Worm (Caenorhabditis elegans) whole organism, dauer: ENCODE data around the gene sec-6.
"Not testable (repeated sequence)": the region's sequence is repeated elsewhere in the genome, so short reads cannot be mapped to it uniquely, and the experiment has no call there.

Experiments
- unc-62 ChIP-seq: sonication (generic microtip); optimal IDR thresholded peaks from 2 replicates; lab custom pipeline; 2017; ENCODE audit warnings: missing biosample characterization, missing genetic modification reagents, missing genetic modification characterization

sec-6 gene

ce11 chrII:5334628-5335027, 24.7 kb upstream of the sec-6 start:
- TF ChIP-seq unc-62 (GFP tag; lab: Kevin White, UChicago): no peak

- no peak for TF ChIP-seq unc-62 (GFP tag; lab: Kevin White, UChicago)
Observed at ce11 chrII:5335370-5336034, 23.9 kb upstream of the sec-6 start.

- no peak for TF ChIP-seq unc-62 (GFP tag; lab: Kevin White, UChicago)
Observed at ce11 chrII:5336035-5336376, 23.3 kb upstream of the sec-6 start.

- TF ChIP-seq unc-62 (GFP tag; lab: Kevin White, UChicago): no peak
Observed at ce11 chrII:5336660-5337494, 22.5 kb upstream of the sec-6 start.

ce11 chrII:5337495-5337840, 21.9 kb upstream of the sec-6 start:
- TF ChIP-seq unc-62 (GFP tag; lab: Kevin White, UChicago): no peak

- TF ChIP-seq unc-62 (GFP tag; lab: Kevin White, UChicago): no peak
Observed at ce11 chrII:5338301-5338700, 21.1 kb upstream of the sec-6 start.

ce11 chrII:5339547-5339946, 19.8 kb upstream of the sec-6 start:
- no peak for TF ChIP-seq unc-62 (GFP tag; lab: Kevin White, UChicago)

- TF ChIP-seq unc-62 (GFP tag; lab: Kevin White, UChicago): no peak
Observed at ce11 chrII:5340672-5341568, 18.4 kb upstream of the sec-6 start.

- TF ChIP-seq unc-62 (GFP tag; lab: Kevin White, UChicago): no peak
Observed at ce11 chrII:5341573-5341972, 17.8 kb upstream of the sec-6 start.

- no peak for TF ChIP-seq unc-62 (GFP tag; lab: Kevin White, UChicago)
Observed at ce11 chrII:5342412-5342811, 16.9 kb upstream of the sec-6 start.

- no peak for TF ChIP-seq unc-62 (GFP tag; lab: Kevin White, UChicago)
Observed at ce11 chrII:5344775-5345174, 14.6 kb upstream of the sec-6 start, which contains the start of gene F09E5.14. Gene F09E5.14, minus strand, starts transcription at chrII:5344875.

ce11 chrII:5350357-5350756, 9.0 kb upstream of the sec-6 start, which contains the start of gene F09E5.8:
Gene F09E5.8, plus strand, starts transcription at chrII:5350669.
- TF ChIP-seq unc-62 (GFP tag; lab: Kevin White, UChicago): not testable (repeated sequence)

- no peak for TF ChIP-seq unc-62 (GFP tag; lab: Kevin White, UChicago)
Observed at ce11 chrII:5351799-5352198, 7.6 kb upstream of the sec-6 start, which contains the start of gene F09E5.7. Gene F09E5.7, plus strand, starts transcription at chrII:5352099.

- no peak for TF ChIP-seq unc-62 (GFP tag; lab: Kevin White, UChicago)
Observed at ce11 chrII:5353642-5354041, 5.7 kb upstream of the sec-6 start.

ce11 chrII:5355384-5355783, 4.0 kb upstream of the sec-6 start, which contains the start of gene srg-69:
Gene srg-69, plus strand, starts transcription at chrII:5355684.
- no peak for TF ChIP-seq unc-62 (GFP tag; lab: Kevin White, UChicago)
